Fruit fly (Drosophila melanogaster): Measurements from ENCODE around the gene GAPcenA.
A peak's percentile ranks its signal among the peaks of the same experiment; 100 is the strongest.

Gene GAPcenA

DNA sequence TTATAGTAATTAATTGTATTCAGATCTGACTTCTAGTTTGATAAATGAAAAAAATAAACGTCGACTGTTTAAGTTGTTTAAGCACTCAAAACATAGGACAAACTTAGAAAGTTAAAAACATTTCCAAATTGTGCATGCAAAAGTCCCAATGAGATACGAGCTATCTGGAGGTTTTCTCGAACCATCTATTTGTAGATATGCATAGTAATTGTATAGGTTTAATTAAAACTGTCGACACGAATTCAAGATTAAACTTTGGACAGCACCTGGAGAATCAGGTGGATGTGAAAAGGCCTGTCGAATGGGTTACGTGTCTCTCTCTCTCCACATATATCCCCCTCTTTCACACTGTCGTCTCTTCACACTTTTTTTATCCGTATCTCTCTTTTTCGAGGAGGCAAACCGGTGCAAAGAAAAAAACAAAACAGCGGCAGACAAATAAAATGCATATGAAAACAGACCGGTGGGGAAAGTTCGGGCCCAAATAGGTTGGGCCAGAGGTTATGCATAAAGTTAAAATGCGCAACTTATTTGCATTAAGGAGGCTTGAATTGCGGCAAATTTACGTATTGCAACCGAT is 13.8 kb downstream of the GAPcenA start (continued):
- TF ChIP-seq ss (GFP tag; optimal IDR thresholded peaks at IDR 0.05) (peak; percentile 78 to 89), CG6276 (GFP tag; optimal IDR thresholded peaks at IDR 0.05) (peak; percentile 84), fkh (GFP tag; optimal IDR thresholded peaks at IDR 0.05) (no peak), CG32006 (GFP tag; optimal IDR thresholded peaks at IDR 0.05) (peak; percentile 44), achi (GFP tag; optimal IDR thresholded peaks at IDR 0.05) (no peak), CG6792 (GFP tag; optimal IDR thresholded peaks at IDR 0.05) (no peak), CG10669 (GFP tag; optimal IDR thresholded peaks at IDR 0.05) (peak; percentile 59), Blimp-1 (GFP tag; optimal IDR thresholded peaks at IDR 0.05) (no peak), CG6808 (GFP tag; optimal IDR thresholded peaks at IDR 0.05) (peak; percentile 78), CG34406 (GFP tag; optimal IDR thresholded peaks at IDR 0.05) (no peak), Sox14 (GFP tag; optimal IDR thresholded peaks at IDR 0.05) (no peak), Sox102F (GFP tag; optimal IDR thresholded peaks at IDR 0.05) (no peak), lz (GFP tag; optimal IDR thresholded peaks at IDR 0.05) (no peak), CG11762 (GFP tag; optimal IDR thresholded peaks at IDR 0.05; ENCODE audit: insufficient read depth) (no peak), spab (GFP tag; optimal IDR thresholded peaks at IDR 0.05) (peak; percentile 66), dac (GFP tag; optimal IDR thresholded peaks at IDR 0.05) (no peak), Ets96B (tag; optimal IDR thresholded peaks at IDR 0.05) (peak; percentile 47), Eip75B (GFP tag; optimal IDR thresholded peaks at IDR 0.05) (no peak), CG11294 (GFP tag; IDR thresholded peaks at IDR 0.05) (peak; percentile 8; the same call in 1 of the 2 replicates), Met (GFP tag; optimal IDR thresholded peaks at IDR 0.05) (no peak), fd59A (GFP tag; optimal IDR thresholded peaks at IDR 0.05) (peak; percentile 10), CG7368 (GFP tag; optimal IDR thresholded peaks at IDR 0.05) (peak; percentile 19), pdm3 (GFP tag; optimal IDR thresholded peaks at IDR 0.05) (no peak), CG3032 (tag; optimal IDR thresholded peaks at IDR 0.05) (peak; percentile 25), dsx (GFP tag; optimal IDR thresholded peaks at IDR 0.05; ENCODE audit: poor library complexity, severe bottlenecking) (peak; percentile 20)

- TF ChIP-seq CG3032 (tag; optimal IDR thresholded peaks at IDR 0.05) (no peak), acj6 (GFP tag; optimal IDR thresholded peaks at IDR 0.05) (no peak), Met (GFP tag; optimal IDR thresholded peaks at IDR 0.05) (peak; percentile 20), achi (GFP tag; optimal IDR thresholded peaks at IDR 0.05) (no peak), Sox102F (GFP tag; optimal IDR thresholded peaks at IDR 0.05) (peak; percentile 58), CG11902 (GFP tag; optimal IDR thresholded peaks at IDR 0.05) (no peak), CG8632 (GFP tag; optimal IDR thresholded peaks at IDR 0.05) (no peak), CG15336 (GFP tag; IDR thresholded peaks at IDR 0.05) (peak; percentile 50; the same call in 1 of the 2 replicates), spab (GFP tag; optimal IDR thresholded peaks at IDR 0.05) (no peak), CG7368 (GFP tag; optimal IDR thresholded peaks at IDR 0.05) (no peak), Gug (GFP tag; IDR thresholded peaks at IDR 0.05) (no peak), CG3919 (GFP tag; optimal IDR thresholded peaks at IDR 0.05) (peak; percentile 17), Sox15 (GFP tag; optimal IDR thresholded peaks at IDR 0.05) (no peak), Sox14 (GFP tag; optimal IDR thresholded peaks at IDR 0.05) (no peak), CG6276 (GFP tag; optimal IDR thresholded peaks at IDR 0.05) (peak; percentile 47), CG1621 (tag; optimal IDR thresholded peaks at IDR 0.05) (no peak), svp (GFP tag) (peak; percentile 84), CG6792 (GFP tag; optimal IDR thresholded peaks at IDR 0.05) (no peak), CG11762 (GFP tag; optimal IDR thresholded peaks at IDR 0.05; ENCODE audit: insufficient read depth) (no peak), CG4318 (GFP tag; optimal IDR thresholded peaks at IDR 0.05) (no peak), CG10669 (GFP tag; optimal IDR thresholded peaks at IDR 0.05) (no peak), dsx (GFP tag; optimal IDR thresholded peaks at IDR 0.05; ENCODE audit: poor library complexity, severe bottlenecking) (peak; percentile 24), Eip78C (GFP tag) (peak; percentile 82), CG6854 (GFP tag; optimal IDR thresholded peaks at IDR 0.05) (peak; percentile 40), dac (GFP tag; optimal IDR thresholded peaks at IDR 0.05) (no peak), Blimp-1 (GFP tag; optimal IDR thresholded peaks at IDR 0.05) (peak; percentile 25), topi (GFP tag; optimal IDR thresholded peaks at IDR 0.05) (peak; percentile 4), CG6808 (GFP tag; optimal IDR thresholded peaks at IDR 0.05) (peak; percentile 12), ss (GFP tag; optimal IDR thresholded peaks at IDR 0.05) (peak in 1 of 2 experiments; percentile 32), Eip75B (GFP tag; optimal IDR thresholded peaks at IDR 0.05) (peak; percentile 63), pdm3 (GFP tag; optimal IDR thresholded peaks at IDR 0.05) (no peak), CG16779 (tag; optimal IDR thresholded peaks at IDR 0.05) (no peak), CG11294 (GFP tag; IDR thresholded peaks at IDR 0.05) (no peak), CG31627 (GFP tag; optimal IDR thresholded peaks at IDR 0.05) (no peak), Ets96B (tag; optimal IDR thresholded peaks at IDR 0.05) (no peak), CG8119 (GFP tag; IDR thresholded peaks at IDR 0.05) (no peak), eg (GFP tag; IDR thresholded peaks at IDR 0.05) (no peak; the same call in 2 of the 3 replicates), fkh (GFP tag; optimal IDR thresholded peaks at IDR 0.05) (no peak), CG6163 (GFP tag; IDR thresholded peaks at IDR 0.05) (peak; percentile 38; the same call in 1 of the 3 replicates), Eip93F (GFP tag; optimal IDR thresholded peaks at IDR 0.05) (no peak), lz (GFP tag; optimal IDR thresholded peaks at IDR 0.05) (no peak), Smox (GFP tag; optimal IDR thresholded peaks at IDR 0.05) (no peak)
Observed at dm6 chr3L:8360643-8361110, 14.3 kb downstream of the GAPcenA start, which contains the start of gene Idh. TSS of gene Idh (minus strand) at chr3L:8360906.
